Fruit fly (Drosophila melanogaster) whole organism, embryonic: ENCODE results near the gene CG10508.

Experiments used
- CrebB ChIP-seq: fragments of 200-800 bp; sonication (Bioruptor generic); optimal IDR thresholded peaks from 3 replicates; lab custom pipeline; 2018; ENCODE audit warnings: missing biosample characterization, mild to moderate bottlenecking, missing genetic modification characterization
- Dll ChIP-seq: fragments of 200-800 bp; sonication (Bioruptor generic); IDR thresholded peaks from 4 replicates; pipeline ENCODE4 v1.3.6; 2022; ENCODE audit warnings: missing biosample characterization, missing genetic modification characterization; ENCODE audit not compliant: partially characterized antibody
- Fer1 ChIP-seq: fragments of 200-800 bp; sonication (Bioruptor generic); optimal IDR thresholded peaks from 2 replicates; lab custom pipeline; 2017; ENCODE audit warnings: missing biosample characterization, mild to moderate bottlenecking, missing genetic modification characterization
- aop ChIP-seq: fragments of 200-800 bp; sonication (Bioruptor generic); IDR thresholded peaks from 2 replicates; pipeline ENCODE4 v1.3.6; 2022; ENCODE audit warnings: missing biosample characterization, missing genetic modification characterization
- grn ChIP-seq: fragments of 200-800 bp; sonication (Bioruptor generic); optimal IDR thresholded peaks from 3 replicates; lab custom pipeline; 2017; ENCODE audit warnings: missing biosample characterization, missing genetic modification characterization
- schlank ChIP-seq: fragments of 200-800 bp; sonication (Bioruptor generic); optimal IDR thresholded peaks from 2 replicates; lab custom pipeline; 2018; ENCODE audit warnings: missing biosample characterization, mild to moderate bottlenecking, missing genetic modification characterization
- wor ChIP-seq: fragments of 200-800 bp; sonication (Bioruptor generic); IDR thresholded peaks from 2 replicates; pipeline ENCODE4 v1.3.6; 2022; ENCODE audit warnings: missing biosample characterization, missing genetic modification characterization

DNA sequence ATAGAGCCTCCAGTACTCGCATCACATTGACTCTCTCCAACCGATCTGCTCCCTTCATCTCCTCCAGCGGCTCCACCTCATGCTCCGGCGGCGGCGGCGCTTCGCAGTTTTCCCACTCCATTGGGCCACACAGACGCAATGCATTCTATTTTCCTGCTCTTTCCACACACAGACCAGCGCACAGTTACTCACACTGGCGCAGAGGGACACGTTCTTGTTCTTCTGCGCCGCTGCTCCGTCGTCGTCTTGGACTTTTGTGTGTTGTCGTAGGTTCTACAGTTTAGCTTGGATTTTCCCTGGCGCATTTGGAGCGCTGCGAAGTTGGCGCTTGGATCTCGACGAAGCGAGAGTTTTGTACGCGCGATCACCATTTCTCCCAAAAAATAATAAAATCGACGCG is 16.3 kb downstream of the CG10508 start, which contains the start of gene Eip78C:
- TF ChIP-seq CrebB (tag; lab: Kevin White, UChicago) (no peak), Fer1 (GFP tag; lab: Kevin White, UChicago) (no peak), grn (GFP tag; lab: Kevin White, UChicago) (no peak), schlank (tag; lab: Kevin White, UChicago) (no peak), aop (GFP tag; lab: Robert Waterston, UW) (no peak), Dll (GFP tag; lab: Robert Waterston, UW) (no peak), wor (GFP tag; lab: Robert Waterston, UW) (no peak)
